Worm (Caenorhabditis elegans) whole organism, L2 larva: Measurements from ENCODE around the gene F45E1.1.

Source experiments
- C34F6.9 ChIP-seq: fragments of 150-350 bp; optimal IDR thresholded peaks from 2 replicates; lab custom pipeline; 2014; ENCODE audit warnings: missing biosample characterization, missing genetic modification characterization
- F13H6.1 ChIP-seq: sonication (generic microtip); optimal IDR thresholded peaks from 2 replicates; lab custom pipeline; 2016; ENCODE audit warnings: missing genetic modification characterization, missing compliant biosample characterization
- R02D3.7 ChIP-seq: fragments of 150-350 bp; optimal IDR thresholded peaks from 2 replicates; lab custom pipeline; 2014; ENCODE audit warnings: missing biosample characterization, missing genetic modification characterization
- Y55F3AM.14 ChIP-seq: fragments of 200-800 bp; sonication (Bioruptor generic); optimal IDR thresholded peaks from 2 replicates; lab custom pipeline; 2018; ENCODE audit warnings: mild to moderate bottlenecking, missing genetic modification characterization, missing compliant biosample characterization
- ZK546.5 ChIP-seq: sonication (generic microtip); optimal IDR thresholded peaks from 2 replicates; lab custom pipeline; 2017; ENCODE audit warnings: missing biosample characterization, missing genetic modification characterization
- alr-1 ChIP-seq: fragments of 150-350 bp; optimal IDR thresholded peaks from 2 replicates; lab custom pipeline; 2014; ENCODE audit warnings: missing biosample characterization, missing genetic modification characterization
- aly-2 ChIP-seq: fragments of 150-350 bp; optimal IDR thresholded peaks from 2 replicates; lab custom pipeline; 2014; ENCODE audit warnings: missing biosample characterization, missing genetic modification characterization
- ama-1 ChIP-seq: fragments of 150-350 bp; optimal IDR thresholded peaks from 2 replicates; lab custom pipeline; 2018; ENCODE audit warnings: inconsistent platforms
- blmp-1 ChIP-seq: sonication (generic microtip); optimal IDR thresholded peaks from 2 replicates; lab custom pipeline; 2017; ENCODE audit warnings: missing genetic modification characterization, mild to moderate bottlenecking, missing compliant biosample characterization, antibody characterized with exemption, moderate library complexity; ENCODE audit not compliant: insufficient read depth
- ceh-16 ChIP-seq: fragments of 150-350 bp; optimal IDR thresholded peaks from 2 replicates; lab custom pipeline; 2014; ENCODE audit warnings: missing biosample characterization, missing genetic modification characterization
- ceh-82 ChIP-seq: fragments of 150-350 bp; optimal IDR thresholded peaks from 2 replicates; lab custom pipeline; 2014; ENCODE audit warnings: missing biosample characterization, missing genetic modification characterization
- crh-2 ChIP-seq: sonication (generic microtip); optimal IDR thresholded peaks from 2 replicates; lab custom pipeline; 2017; ENCODE audit warnings: missing biosample characterization, missing genetic modification characterization
- dmd-4 ChIP-seq: sonication (generic microtip); optimal IDR thresholded peaks from 2 replicates; lab custom pipeline; 2017; ENCODE audit warnings: missing biosample characterization, missing genetic modification characterization
- egl-27 ChIP-seq: sonication (generic microtip); optimal IDR thresholded peaks from 3 replicates; lab custom pipeline; 2017; ENCODE audit warnings: missing biosample characterization, missing genetic modification reagents, missing genetic modification characterization
- elt-1 ChIP-seq: fragments of 150-350 bp; optimal IDR thresholded peaks from 2 replicates; lab custom pipeline; 2014; ENCODE audit warnings: missing biosample characterization, missing genetic modification characterization
- elt-3 ChIP-seq: sonication (generic microtip); optimal IDR thresholded peaks from 2 replicates; lab custom pipeline; 2017; ENCODE audit warnings: missing biosample characterization, missing genetic modification characterization
- fos-1 ChIP-seq: fragments of 150-350 bp; optimal IDR thresholded peaks from 2 replicates; lab custom pipeline; 2014; ENCODE audit warnings: missing biosample characterization, missing genetic modification characterization
- gmeb-1 ChIP-seq: fragments of 150-350 bp; optimal IDR thresholded peaks from 2 replicates; lab custom pipeline; 2014; ENCODE audit warnings: missing biosample characterization, missing genetic modification characterization
- lin-11 ChIP-seq: fragments of 150-350 bp; sonication (generic microtip); optimal IDR thresholded peaks from 2 replicates; lab custom pipeline; 2014; ENCODE audit warnings: missing biosample characterization, missing genetic modification characterization, inconsistent platforms, mixed read lengths
- lin-13 ChIP-seq: fragments of 150-350 bp; optimal IDR thresholded peaks from 2 replicates; lab custom pipeline; 2014; ENCODE audit warnings: missing biosample characterization, missing genetic modification reagents, missing genetic modification characterization
- lin-39 ChIP-seq: fragments of 150-350 bp; optimal IDR thresholded peaks from 2 replicates; lab custom pipeline; 2014; ENCODE audit warnings: missing biosample characterization, missing genetic modification reagents, missing genetic modification characterization
- lsy-2 ChIP-seq, 2 experiments: fragments of 150-350 bp in 1 of 2; sonication (generic microtip) in 1 of 2; optimal IDR thresholded peaks; 2 replicates each; lab custom pipeline; 2014 to 2017; ENCODE audit warnings: missing biosample characterization in 2 of 2, missing genetic modification characterization in 2 of 2
- mab-5 ChIP-seq: fragments of 150-350 bp; optimal IDR thresholded peaks from 2 replicates; lab custom pipeline; 2014; ENCODE audit warnings: missing biosample characterization, missing genetic modification characterization
- mbf-1 ChIP-seq: sonication (generic microtip); optimal IDR thresholded peaks from 2 replicates; lab custom pipeline; 2017; ENCODE audit warnings: missing biosample characterization, missing genetic modification characterization
- mdl-1 ChIP-seq, 2 experiments: fragments of 150-350 bp in 1 of 2; sonication (generic microtip) in 1 of 2; optimal IDR thresholded peaks; 2 replicates each; lab custom pipeline; 2017; ENCODE audit warnings: missing biosample characterization in 2 of 2, missing genetic modification characterization in 2 of 2
- nhr-10 ChIP-seq: sonication (generic microtip); optimal IDR thresholded peaks from 2 replicates; lab custom pipeline; 2017; ENCODE audit warnings: missing biosample characterization, missing genetic modification characterization
- nhr-11 ChIP-seq: fragments of 150-350 bp; optimal IDR thresholded peaks from 2 replicates; lab custom pipeline; 2014; ENCODE audit warnings: missing biosample characterization, missing genetic modification characterization
- nhr-12 ChIP-seq: fragments of 150-350 bp; optimal IDR thresholded peaks from 2 replicates; lab custom pipeline; 2014; ENCODE audit warnings: missing biosample characterization, missing genetic modification characterization
- nhr-129 ChIP-seq: fragments of 150-350 bp; optimal IDR thresholded peaks from 2 replicates; lab custom pipeline; 2014; ENCODE audit warnings: missing biosample characterization, missing genetic modification characterization
- nhr-21 ChIP-seq: fragments of 150-350 bp; optimal IDR thresholded peaks from 2 replicates; lab custom pipeline; 2014; ENCODE audit warnings: missing biosample characterization, missing genetic modification characterization
- nhr-23 ChIP-seq: fragments of 150-350 bp; optimal IDR thresholded peaks from 2 replicates; lab custom pipeline; 2014; ENCODE audit warnings: missing biosample characterization, missing genetic modification reagents, missing genetic modification characterization
- nhr-237 ChIP-seq: fragments of 150-350 bp; optimal IDR thresholded peaks from 2 replicates; lab custom pipeline; 2014; ENCODE audit warnings: missing biosample characterization, missing genetic modification characterization
- nhr-25 ChIP-seq: fragments of 150-350 bp; sonication (generic microtip); optimal IDR thresholded peaks from 3 replicates; lab custom pipeline; 2014; ENCODE audit warnings: missing biosample characterization, missing genetic modification characterization
- nhr-6 ChIP-seq: fragments of 150-350 bp; optimal IDR thresholded peaks from 2 replicates; lab custom pipeline; 2014; ENCODE audit warnings: missing biosample characterization, missing genetic modification characterization
- nhr-77 ChIP-seq: fragments of 150-350 bp; optimal IDR thresholded peaks from 2 replicates; lab custom pipeline; 2014; ENCODE audit warnings: missing biosample characterization, missing genetic modification characterization
- peb-1 ChIP-seq: fragments of 150-350 bp; optimal IDR thresholded peaks from 2 replicates; lab custom pipeline; 2014; ENCODE audit warnings: missing biosample characterization, missing genetic modification characterization
- sem-4 ChIP-seq: fragments of 150-350 bp; optimal IDR thresholded peaks from 2 replicates; lab custom pipeline; 2014; ENCODE audit warnings: missing biosample characterization, missing genetic modification reagents, missing genetic modification characterization
- skn-1 ChIP-seq: sonication (generic microtip); optimal IDR thresholded peaks from 2 replicates; lab custom pipeline; 2017; ENCODE audit warnings: missing biosample characterization, missing genetic modification characterization
- sma-3 ChIP-seq: sonication (generic microtip); optimal IDR thresholded peaks from 2 replicates; lab custom pipeline; 2016; ENCODE audit warnings: missing genetic modification reagents, missing genetic modification characterization, missing compliant biosample characterization
- sma-9 ChIP-seq, 2 experiments: fragments of 150-350 bp in 1 of 2; sonication (generic microtip) in 1 of 2; optimal IDR thresholded peaks; 2 replicates each; lab custom pipeline; 2014 to 2016; ENCODE audit warnings: missing genetic modification characterization in 2 of 2, mild to moderate bottlenecking in 1 of 2, missing biosample characterization in 1 of 2, missing compliant biosample characterization in 1 of 2, missing genetic modification reagents in 1 of 2, moderate library complexity in 1 of 2
- snpc-4 ChIP-seq: fragments of 150-350 bp; optimal IDR thresholded peaks from 2 replicates; lab custom pipeline; 2014; ENCODE audit warnings: missing biosample characterization, missing genetic modification characterization
- unc-39 ChIP-seq: fragments of 150-350 bp; optimal IDR thresholded peaks from 2 replicates; lab custom pipeline; 2014; ENCODE audit warnings: missing biosample characterization, missing genetic modification characterization
- unc-55 ChIP-seq: fragments of 150-350 bp; sonication (generic microtip); optimal IDR thresholded peaks from 3 replicates; lab custom pipeline; 2014; ENCODE audit warnings: missing biosample characterization, missing genetic modification reagents, missing genetic modification characterization
- unc-62 ChIP-seq: fragments of 150-350 bp; optimal IDR thresholded peaks from 2 replicates; lab custom pipeline; 2014; ENCODE audit warnings: missing biosample characterization, missing genetic modification reagents, missing genetic modification characterization
- zag-1 ChIP-seq: fragments of 150-350 bp; optimal IDR thresholded peaks from 2 replicates; lab custom pipeline; 2014; ENCODE audit warnings: missing biosample characterization, missing genetic modification characterization
- ztf-1 ChIP-seq: fragments of 200-800 bp; sonication (Bioruptor generic); conservative IDR thresholded peaks from 2 replicates; pipeline ENCODE4 v1.3.6; 2022; ENCODE audit warnings: missing genetic modification characterization, missing compliant biosample characterization
- ztf-11 ChIP-seq: sonication (generic microtip); optimal IDR thresholded peaks from 2 replicates; lab custom pipeline; 2017; ENCODE audit warnings: missing biosample characterization, missing genetic modification characterization
- ztf-4 ChIP-seq: fragments of 150-350 bp; optimal IDR thresholded peaks from 2 replicates; lab custom pipeline; 2014; ENCODE audit warnings: missing biosample characterization, missing genetic modification characterization

F45E1.1 gene

DNA sequence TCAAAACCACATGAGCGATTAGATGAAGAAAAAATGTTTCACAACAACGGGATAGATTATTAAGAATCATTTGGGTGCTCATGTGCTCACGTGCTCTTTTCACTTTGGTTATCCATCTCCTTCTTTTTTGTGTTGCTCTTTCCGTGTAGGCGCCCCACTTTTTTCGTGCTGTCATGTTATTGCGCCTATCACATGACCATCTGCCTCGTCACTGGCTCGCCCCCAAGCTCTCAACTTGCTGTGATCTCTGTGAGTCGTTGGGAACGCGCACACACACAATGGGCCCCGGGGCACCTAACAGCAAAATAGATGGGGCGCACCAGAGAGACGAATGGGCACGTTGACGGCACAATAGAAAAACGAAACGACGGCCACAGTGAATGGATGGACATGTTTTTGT lies 18.1 kb downstream of the F45E1.1 start:
- no peak for TF ChIP-seq nhr-12 (tag; lab: Kevin White, UChicago)
- peak; percentile 83 for TF ChIP-seq lin-11
- TF ChIP-seq ztf-4 (tag; lab: Kevin White, UChicago) = peak; percentile 86
- TF ChIP-seq unc-62 (GFP tag; lab: Kevin White, UChicago) = peak; percentile 29
- no peak for TF ChIP-seq snpc-4 (tag; lab: Kevin White, UChicago)
- no peak for TF ChIP-seq fos-1 (tag; lab: Kevin White, UChicago)
- no peak for TF ChIP-seq nhr-23
- peak; percentile 46 for TF ChIP-seq egl-27 (tag; lab: Kevin White, UChicago)
- peak; percentile 72 for TF ChIP-seq nhr-21 (tag; lab: Kevin White, UChicago)
- no peak for TF ChIP-seq mbf-1 (tag; lab: Kevin White, UChicago)
- peak; percentile 69 for TF ChIP-seq sem-4 (tag; lab: Kevin White, UChicago)
- no peak for TF ChIP-seq nhr-237
- peak; percentile 81 for TF ChIP-seq sma-9 (GFP tag; optimal IDR thresholded peaks at IDR 0.05; lab: Kevin White, UChicago)
- no peak for TF ChIP-seq sma-9 (tag; optimal IDR thresholded peaks at IDR 0.05; lab: Kevin White, UChicago)
- TF ChIP-seq ceh-16 (tag; lab: Kevin White, UChicago) = no peak
- peak; percentile 36 for TF ChIP-seq sma-3 (GFP tag; lab: Kevin White, UChicago)
- no peak for TF ChIP-seq aly-2 (tag; lab: Kevin White, UChicago)
- TF ChIP-seq gmeb-1 (tag; lab: Kevin White, UChicago) = no peak
- peak; percentile 89 for TF ChIP-seq C34F6.9 (tag; lab: Kevin White, UChicago)
- no peak for TF ChIP-seq alr-1 (tag; lab: Kevin White, UChicago)
- TF ChIP-seq mab-5 = peak; percentile 77
- peak; percentile 93 for TF ChIP-seq nhr-129 (tag; lab: Kevin White, UChicago)
- TF ChIP-seq dmd-4 (tag; lab: Kevin White, UChicago) = no peak
- no peak for TF ChIP-seq blmp-1 (tag; lab: Kevin White, UChicago)
- peak; percentile 2 for TF ChIP-seq ama-1 (lab: Kevin White, UChicago)
- peak; percentile 10 to 83 for TF ChIP-seq mdl-1 (tag; optimal IDR thresholded peaks at IDR 0.05; lab: Kevin White, UChicago)
- TF ChIP-seq F13H6.1 (tag; lab: Kevin White, UChicago) = peak; percentile 90
- no peak for TF ChIP-seq ztf-1 (GFP tag; lab: Robert Waterston, UW)
- TF ChIP-seq nhr-6 (tag; lab: Kevin White, UChicago) = peak; percentile 88
- peak; percentile 98 for TF ChIP-seq Y55F3AM.14 (GFP tag; lab: Kevin White, UChicago)
- peak; percentile 87 for TF ChIP-seq crh-2 (tag; lab: Kevin White, UChicago)
- no peak for TF ChIP-seq nhr-10 (tag; lab: Kevin White, UChicago)
- no peak for TF ChIP-seq unc-39 (tag; lab: Kevin White, UChicago)
- TF ChIP-seq lin-39 (tag; lab: Kevin White, UChicago) = no peak
- no peak for TF ChIP-seq elt-1
- no peak for TF ChIP-seq peb-1
- peak; percentile 31 for TF ChIP-seq unc-55 (GFP tag; lab: Kevin White, UChicago)
- TF ChIP-seq lsy-2 (tag; optimal IDR thresholded peaks at IDR 0.05; lab: Kevin White, UChicago) = peak; percentile 34 to 89
- no peak for TF ChIP-seq nhr-77 (tag; lab: Kevin White, UChicago)
- peak; percentile 37 for TF ChIP-seq ceh-82 (tag; lab: Kevin White, UChicago)
- no peak for TF ChIP-seq ZK546.5 (tag; lab: Kevin White, UChicago)
- no peak for TF ChIP-seq nhr-11
- no peak for TF ChIP-seq ztf-11 (tag; lab: Kevin White, UChicago)
- TF ChIP-seq zag-1 (tag; lab: Kevin White, UChicago) = peak; percentile 3
- TF ChIP-seq nhr-25 (tag; lab: Kevin White, UChicago) = no peak
- TF ChIP-seq elt-3 (tag; lab: Kevin White, UChicago) = no peak
- TF ChIP-seq R02D3.7 (tag; lab: Kevin White, UChicago) = no peak
- peak; percentile 73 for TF ChIP-seq lin-13 (GFP tag; lab: Kevin White, UChicago)
- no peak for TF ChIP-seq skn-1 (tag; lab: Kevin White, UChicago)
